Fruit fly (Drosophila melanogaster) whole organism, adult: ENCODE results near the gene Sfp24Ba.

Source experiments
- CG11617 ChIP-seq: fragments of 200-800 bp; sonication (Bioruptor generic); optimal IDR thresholded peaks from 2 replicates; lab custom pipeline; 2017; ENCODE audit warnings: mild to moderate bottlenecking, missing biosample characterization, missing genetic modification reagents, missing genetic modification characterization
- CG12768 ChIP-seq: fragments of 200-800 bp; sonication (Bioruptor generic); optimal IDR thresholded peaks from 2 replicates; lab custom pipeline; 2017; ENCODE audit warnings: missing biosample characterization, missing genetic modification characterization, mild to moderate bottlenecking, moderate library complexity, missing genetic modification reagents
- CG14711 ChIP-seq: fragments of 200-800 bp; sonication (Bioruptor generic); optimal IDR thresholded peaks from 2 replicates; lab custom pipeline; 2018; ENCODE audit warnings: missing biosample characterization, mild to moderate bottlenecking, missing genetic modification characterization, moderate library complexity
- CG1620 ChIP-seq: fragments of 200-800 bp; sonication (Bioruptor generic); optimal IDR thresholded peaks from 2 replicates; lab custom pipeline; 2016; ENCODE audit warnings: missing biosample characterization, missing genetic modification characterization
- CG33017 ChIP-seq: fragments of 200-800 bp; sonication (Bioruptor generic); optimal IDR thresholded peaks from 2 replicates; lab custom pipeline; 2018; ENCODE audit warnings: missing biosample characterization, mild to moderate bottlenecking, missing genetic modification characterization, moderate library complexity
- CG5204 ChIP-seq: fragments of 200-800 bp; sonication (Bioruptor generic); optimal IDR thresholded peaks from 2 replicates; lab custom pipeline; 2016; ENCODE audit warnings: missing biosample characterization, missing genetic modification characterization
- CG7045 ChIP-seq: fragments of 200-800 bp; sonication (Bioruptor generic); optimal IDR thresholded peaks from 2 replicates; lab custom pipeline; 2017; ENCODE audit warnings: missing biosample characterization, mild to moderate bottlenecking, missing genetic modification characterization
- CG7101 ChIP-seq: fragments of 200-800 bp; sonication (Bioruptor generic); optimal IDR thresholded peaks from 2 replicates; lab custom pipeline; 2018; ENCODE audit warnings: missing biosample characterization, mild to moderate bottlenecking, missing genetic modification characterization, moderate library complexity
- Clk ChIP-seq: fragments of 200-800 bp; sonication (Bioruptor generic); optimal IDR thresholded peaks from 2 replicates; lab custom pipeline; 2017; ENCODE audit warnings: missing biosample characterization, missing genetic modification characterization
- Crg-1 ChIP-seq: fragments of 200-800 bp; sonication (Bioruptor generic); optimal IDR thresholded peaks from 2 replicates; lab custom pipeline; 2016; ENCODE audit warnings: missing biosample characterization, missing genetic modification characterization
- Hr96 ChIP-seq: fragments of 200-800 bp; sonication (Bioruptor generic); optimal IDR thresholded peaks from 2 replicates; lab custom pipeline; 2016; ENCODE audit warnings: missing biosample characterization, missing genetic modification characterization
- Mnt ChIP-seq: fragments of 200-800 bp; sonication (Bioruptor generic); optimal IDR thresholded peaks from 2 replicates; lab custom pipeline; 2016; ENCODE audit warnings: missing biosample characterization, mild to moderate bottlenecking, missing genetic modification characterization
- bab1 ChIP-seq: fragments of 200-800 bp; sonication (Bioruptor generic); optimal IDR thresholded peaks from 3 replicates; lab custom pipeline; 2019; ENCODE audit warnings: missing biosample characterization, mild to moderate bottlenecking, missing genetic modification characterization, moderate library complexity
- cic ChIP-seq: fragments of 200-800 bp; sonication (Bioruptor generic); optimal IDR thresholded peaks from 2 replicates; lab custom pipeline; 2017; ENCODE audit warnings: missing biosample characterization, mild to moderate bottlenecking, missing genetic modification characterization, moderate library complexity
- cnc ChIP-seq, 2 experiments: fragments of >200 bp; optimal IDR thresholded peaks; 2 replicates each; lab custom pipeline; 2017
- kay ChIP-seq: fragments of 200-800 bp; sonication (Bioruptor generic); peaks from one replicate; lab custom pipeline; 2016; ENCODE audit warnings: missing biosample characterization, missing genetic modification characterization, borderline replicate concordance
- ovo ChIP-seq: fragments of 200-800 bp; sonication (Bioruptor generic); optimal IDR thresholded peaks from 2 replicates; lab custom pipeline; 2016; ENCODE audit warnings: missing biosample characterization, missing genetic modification characterization
- pad ChIP-seq: fragments of 200-800 bp; sonication (Bioruptor generic); optimal IDR thresholded peaks from 3 replicates; lab custom pipeline; 2017; ENCODE audit warnings: missing biosample characterization, missing genetic modification characterization, mild to moderate bottlenecking, moderate library complexity, missing genetic modification reagents
- tj ChIP-seq: fragments of 200-800 bp; sonication (Bioruptor generic); optimal IDR thresholded peaks from 3 replicates; lab custom pipeline; 2017; ENCODE audit warnings: missing biosample characterization, mild to moderate bottlenecking, missing genetic modification characterization, moderate library complexity
- toe ChIP-seq: fragments of 200-800 bp; sonication (Bioruptor generic); optimal IDR thresholded peaks from 2 replicates; lab custom pipeline; 2016; ENCODE audit warnings: missing biosample characterization, missing genetic modification characterization

Gene Sfp24Ba

DNA sequence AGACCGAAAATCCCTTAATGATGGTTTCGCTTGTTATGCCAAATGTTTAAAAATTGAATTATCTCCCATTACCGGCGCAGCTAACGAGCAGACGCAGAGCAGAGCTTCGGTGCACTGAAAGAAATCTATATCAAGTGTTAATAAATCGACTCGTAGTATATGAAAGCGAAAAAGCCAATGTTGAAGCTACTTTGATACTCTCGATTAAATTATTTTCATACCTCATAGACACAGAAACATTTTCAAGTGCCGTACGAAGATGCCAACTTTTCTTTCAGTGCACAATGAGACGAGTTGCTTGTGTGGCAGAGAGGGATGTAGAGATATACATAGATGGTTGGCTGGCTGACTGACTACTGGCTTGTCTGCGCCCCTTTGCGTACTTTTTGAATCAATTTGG is 7.4 kb upstream of the Sfp24Ba start:
- TF ChIP-seq CG33017 (tag; lab: Kevin White, UChicago), result no peak
- no peak for TF ChIP-seq CG14711 (tag; lab: Kevin White, UChicago)
- no peak for TF ChIP-seq pad (GFP tag; lab: Kevin White, UChicago)
- no peak for TF ChIP-seq Clk (GFP tag; lab: Kevin White, UChicago)
- no peak for TF ChIP-seq Mnt (GFP tag; lab: Kevin White, UChicago)
- no peak for TF ChIP-seq CG5204

DNA sequence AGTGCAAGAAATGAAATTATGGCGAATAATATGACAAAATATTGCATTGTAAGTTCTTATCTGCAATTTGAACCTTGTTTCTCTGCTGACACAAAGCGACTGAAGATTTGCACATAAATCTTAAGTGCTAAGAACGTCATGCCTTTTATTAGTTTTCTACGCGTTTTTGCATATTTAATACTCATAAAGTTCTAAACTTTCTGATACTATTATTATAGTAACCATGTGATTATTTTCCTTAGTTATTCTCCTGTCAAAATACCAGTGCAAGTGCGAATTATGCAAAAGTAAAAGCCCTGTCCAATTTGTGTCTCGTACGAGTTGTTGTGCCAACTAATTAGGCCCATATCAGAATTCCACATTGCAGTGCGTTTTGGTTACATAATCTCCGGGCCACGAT is 2.1 kb upstream of the Sfp24Ba start, which contains the start of gene Sfp24Bc:
Gene Sfp24Bc, minus strand, starts transcription at position 101 of the 400 bp plus-strand sequence.
- TF ChIP-seq cnc (optimal IDR thresholded peaks at IDR 0.05; lab: Kevin White, UChicago), result no peak

DNA sequence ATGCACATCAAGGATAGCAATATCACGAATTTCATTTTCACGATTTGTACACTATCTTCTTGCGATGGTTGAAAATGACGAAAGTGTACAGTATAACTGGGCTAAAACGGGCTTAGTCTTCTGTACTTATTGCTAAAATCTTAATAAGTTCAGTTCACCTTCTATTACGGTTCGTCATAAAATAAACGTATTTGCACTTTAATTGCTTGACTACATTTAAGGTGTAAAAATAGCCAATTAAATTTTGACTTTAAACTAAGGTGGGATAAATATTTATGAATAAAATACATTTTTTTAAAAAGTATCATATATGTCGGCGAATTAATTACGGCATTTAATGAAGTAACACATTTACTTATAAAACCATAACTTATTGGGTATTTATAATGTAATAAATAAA is 1.3 kb upstream of the Sfp24Ba start, which contains the start of gene Sfp24Bb:
Gene Sfp24Bb, minus strand, starts transcription at position 101 of the 400 bp plus-strand sequence.
- TF ChIP-seq CG7101 (tag; lab: Kevin White, UChicago) (no peak), kay (GFP tag; lab: Kevin White, UChicago) (no peak), CG11617 (GFP tag; lab: Kevin White, UChicago) (no peak), CG33017 (tag; lab: Kevin White, UChicago) (no peak), CG7045 (GFP tag; lab: Kevin White, UChicago) (no peak), CG12768 (no peak), CG14711 (tag; lab: Kevin White, UChicago) (no peak), tj (GFP tag; lab: Kevin White, UChicago) (no peak), toe (no peak)

DNA sequence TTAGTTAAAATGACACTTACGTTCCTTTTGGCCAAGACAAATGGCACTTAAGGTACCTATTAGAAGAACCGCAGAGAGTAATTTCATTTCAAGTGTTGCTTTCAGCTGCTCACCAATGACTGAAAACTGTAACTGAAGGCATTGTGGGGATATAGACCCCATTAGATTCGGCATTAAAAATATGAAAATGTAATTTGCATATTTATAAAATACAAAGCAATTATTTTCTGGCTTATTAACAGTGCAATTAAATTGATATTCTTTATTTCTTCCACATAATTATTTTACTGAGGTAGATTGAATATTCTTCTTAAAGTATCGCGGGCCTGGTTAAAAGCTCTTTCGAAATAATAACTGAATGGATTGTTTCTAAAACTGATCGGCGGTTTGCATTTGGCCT is 683 bp upstream of the Sfp24Ba start, which contains the start of gene Sfp24Bd:
Gene Sfp24Bd, minus strand, starts transcription at position 101 of the 400 bp plus-strand sequence.
- TF ChIP-seq toe (no peak), CG7045 (GFP tag; lab: Kevin White, UChicago) (no peak), Clk (GFP tag; lab: Kevin White, UChicago) (no peak), Crg-1 (no peak), CG14711 (tag; lab: Kevin White, UChicago) (no peak), pad (GFP tag; lab: Kevin White, UChicago) (no peak), CG33017 (tag; lab: Kevin White, UChicago) (no peak), Mnt (GFP tag; lab: Kevin White, UChicago) (no peak), CG5204 (no peak), CG7101 (tag; lab: Kevin White, UChicago) (no peak), ovo (GFP tag; lab: Kevin White, UChicago) (no peak), tj (GFP tag; lab: Kevin White, UChicago) (no peak), kay (GFP tag; lab: Kevin White, UChicago) (no peak), cnc (optimal IDR thresholded peaks at IDR 0.05; lab: Kevin White, UChicago) (no peak), CG12768 (no peak), CG11617 (GFP tag; lab: Kevin White, UChicago) (no peak), Hr96 (GFP tag; lab: Kevin White, UChicago) (no peak)

DNA sequence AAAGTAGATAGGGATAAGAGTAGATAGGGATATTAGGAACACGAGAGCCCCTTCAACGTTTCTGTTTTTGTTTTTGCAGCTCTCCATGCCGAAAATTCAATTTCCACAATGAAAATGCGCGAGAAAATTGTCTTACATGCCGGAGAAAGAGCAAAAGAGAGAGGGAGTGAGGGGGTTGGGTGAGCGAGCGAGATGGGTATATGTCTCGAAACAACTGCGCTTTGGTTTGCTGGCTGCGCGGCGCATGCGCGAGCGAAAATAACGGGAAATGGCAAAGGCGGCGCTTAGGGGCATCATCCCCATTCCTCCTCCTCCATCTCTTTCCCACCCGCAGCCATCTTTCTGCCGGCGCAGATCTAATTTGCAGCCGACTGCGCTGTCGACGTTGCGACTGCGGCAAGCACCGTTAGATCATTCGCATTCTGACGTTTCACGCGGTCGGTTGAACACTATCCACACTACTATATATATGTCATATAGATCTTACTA is 6.0 kb downstream of the Sfp24Ba start, which contains the start of gene Drgx:
Gene Drgx, plus strand, starts transcription at position 439 of the 489 bp plus-strand sequence.
- TF ChIP-seq ovo (GFP tag; lab: Kevin White, UChicago), result peak; percentile 46
- no peak for TF ChIP-seq CG5204
- TF ChIP-seq CG7101 (tag; lab: Kevin White, UChicago), result no peak
- TF ChIP-seq CG7045 (GFP tag; lab: Kevin White, UChicago), result no peak
- no peak for TF ChIP-seq Mnt (GFP tag; lab: Kevin White, UChicago)
- peak; percentile 97 for TF ChIP-seq pad (GFP tag; lab: Kevin White, UChicago)

DNA sequence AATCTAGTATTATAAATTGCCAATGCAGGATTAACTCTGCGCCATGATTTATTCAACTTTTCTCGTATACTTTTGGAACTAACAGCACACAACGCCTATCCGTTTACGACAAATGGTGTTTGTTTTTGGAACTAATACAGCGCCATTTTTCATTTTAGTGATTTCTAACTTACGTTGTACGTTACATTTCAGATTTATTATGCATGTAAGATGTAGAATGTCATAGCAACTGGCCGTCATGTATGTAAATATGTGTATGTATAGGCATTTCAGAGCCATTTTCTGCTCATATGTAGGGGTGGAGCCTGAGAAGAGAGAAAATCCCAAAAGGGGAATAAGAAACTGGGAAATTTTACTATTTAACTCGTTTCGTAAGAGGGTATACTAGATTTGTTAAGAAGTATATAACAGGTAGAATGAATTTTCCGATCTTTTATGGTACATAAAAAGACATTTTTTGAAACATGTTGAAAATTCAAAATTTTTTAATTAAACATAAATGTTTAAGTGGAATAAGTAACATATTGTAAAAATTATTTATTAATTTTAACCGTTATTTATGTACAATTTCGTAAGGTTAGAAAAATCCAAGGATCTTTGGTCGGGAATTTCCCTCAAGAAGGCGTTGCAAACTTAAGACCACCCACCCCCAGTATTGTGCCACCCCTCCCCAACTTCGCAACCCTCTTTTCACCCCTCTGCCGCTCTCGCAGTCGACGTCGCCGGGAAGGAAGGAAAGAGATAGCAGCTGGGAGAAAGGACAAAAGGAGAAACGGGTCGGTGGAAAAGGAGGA is 10.8 kb downstream of the Sfp24Ba start:
- TF ChIP-seq Crg-1, result no peak
- TF ChIP-seq bab1 (GFP tag; lab: Kevin White, UChicago), result peak; percentile 12
- TF ChIP-seq CG33017 (tag; lab: Kevin White, UChicago), result no peak
- TF ChIP-seq Mnt (GFP tag; lab: Kevin White, UChicago), result no peak
- TF ChIP-seq cic (GFP tag; lab: Kevin White, UChicago), result peak; percentile 30
- peak; percentile 19 for TF ChIP-seq CG7101 (tag; lab: Kevin White, UChicago)
- peak; percentile 57 for TF ChIP-seq CG1620
- TF ChIP-seq CG7045 (GFP tag; lab: Kevin White, UChicago), result peak; percentile 9
- TF ChIP-seq toe, result peak; percentile 55
- peak; percentile 99 for TF ChIP-seq pad (GFP tag; lab: Kevin White, UChicago)
- peak; percentile 58 for TF ChIP-seq ovo (GFP tag; lab: Kevin White, UChicago)
- peak; percentile 45 for TF ChIP-seq Hr96 (GFP tag; lab: Kevin White, UChicago)

DNA sequence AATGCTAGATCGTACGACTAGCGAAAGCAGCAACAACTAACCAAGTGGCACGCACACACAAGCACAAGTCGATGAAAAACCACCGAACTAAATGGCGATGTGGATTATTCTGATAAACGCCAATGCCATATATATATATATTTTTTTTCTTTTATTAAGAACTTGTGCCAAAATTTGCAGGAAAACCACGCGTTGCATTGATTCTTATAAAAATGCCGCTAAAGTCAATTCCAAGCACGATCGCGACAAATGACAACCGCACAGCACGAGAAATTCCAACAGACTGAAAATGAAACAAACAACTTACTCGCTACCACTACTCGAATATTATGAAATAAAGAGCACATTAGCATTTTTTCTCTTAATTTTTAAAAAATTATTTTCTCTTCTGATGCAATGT is 11.7 kb downstream of the Sfp24Ba start, which contains the start of gene for:
Gene for, minus strand, starts transcription at position 287 of the 400 bp plus-strand sequence.
- TF ChIP-seq Mnt (GFP tag; lab: Kevin White, UChicago), result peak; percentile 64
- no peak for TF ChIP-seq CG14711 (tag; lab: Kevin White, UChicago)
- TF ChIP-seq CG12768, result peak; percentile 1
- no peak for TF ChIP-seq tj (GFP tag; lab: Kevin White, UChicago)
- no peak for TF ChIP-seq Crg-1
- no peak for TF ChIP-seq CG7101 (tag; lab: Kevin White, UChicago)
